Fruit fly (Drosophila melanogaster) whole organism: ENCODE data around the gene Acp62F.

Experiments
- CG8478 ChIP-seq: fragments of >200 bp; optimal IDR thresholded peaks from 2 replicates; lab custom pipeline; 2018; ENCODE audit warnings: inconsistent platforms
- Dll ChIP-seq: fragments of >200 bp; optimal IDR thresholded peaks from 2 replicates; lab custom pipeline; 2017
- EcR ChIP-seq, 2 experiments: fragments of >200 bp; optimal IDR thresholded peaks; 2 replicates each; lab custom pipeline; 2017; ENCODE audit warnings: missing biosample characterization in 2 of 2, missing genetic modification characterization in 2 of 2, missing genetic modification reagents in 2 of 2
- pan ChIP-seq: fragments of >200 bp; optimal IDR thresholded peaks from 2 replicates; lab custom pipeline; 2017
- psq ChIP-seq: fragments of >200 bp; optimal IDR thresholded peaks from 2 replicates; lab custom pipeline; 2017
- usp ChIP-seq: fragments of >200 bp; optimal IDR thresholded peaks from 2 replicates; lab custom pipeline; 2017; ENCODE audit warnings: missing biosample characterization, missing genetic modification characterization, mixed read lengths

Gene Acp62F

dm6 chr3L:2781991-2782677, 42.6 kb downstream of the Acp62F start, which contains the start of gene Pgant6:
Gene Pgant6 (plus strand): TSS chr3L:2782255.
- TF ChIP-seq psq (no peak), CG8478 (lab: Kevin White, UChicago) (no peak), Dll (lab: Kevin White, UChicago) (no peak), usp (GFP tag; lab: Kevin White, UChicago) (no peak), pan (lab: Kevin White, UChicago) (no peak), EcR (GFP tag; optimal IDR thresholded peaks at IDR 0.05; lab: Kevin White, UChicago) (no peak)

- TF ChIP-seq usp (GFP tag; lab: Kevin White, UChicago) (no peak), pan (lab: Kevin White, UChicago) (no peak), Dll (lab: Kevin White, UChicago) (no peak), CG8478 (lab: Kevin White, UChicago) (no peak), psq (no peak), EcR (GFP tag; optimal IDR thresholded peaks at IDR 0.05; lab: Kevin White, UChicago) (no peak)
These were observed 43.1 kb downstream of the Acp62F start for dm6 chr3L:2782678-2783027.

DNA sequence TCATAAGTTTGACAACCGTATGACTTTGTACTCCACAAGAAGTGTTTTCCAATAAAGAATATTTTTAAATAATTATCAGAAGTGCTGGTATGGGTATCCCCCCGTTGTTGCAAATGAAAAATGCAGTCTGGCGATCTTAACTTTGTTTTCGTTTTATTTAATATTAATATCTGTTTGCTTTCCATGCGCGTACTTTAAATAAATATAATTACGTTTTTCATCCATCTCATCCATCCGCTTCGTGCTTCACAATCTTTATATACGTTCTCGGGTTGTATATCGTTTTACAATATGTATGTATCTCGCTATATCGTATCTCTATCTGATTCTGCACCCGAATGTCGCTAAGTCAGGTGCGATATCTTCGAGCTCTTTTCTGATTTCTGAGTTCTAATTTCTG, 46.4 kb downstream of the Acp62F start:
- TF ChIP-seq usp (GFP tag; lab: Kevin White, UChicago) (no peak), CG8478 (lab: Kevin White, UChicago) (no peak), EcR (GFP tag; optimal IDR thresholded peaks at IDR 0.05; lab: Kevin White, UChicago) (no peak), psq (no peak), Dll (lab: Kevin White, UChicago) (no peak), pan (lab: Kevin White, UChicago) (no peak)
